Worm (Caenorhabditis elegans) whole organism, L2 larva: Measurements from ENCODE around the gene grl-17.
A peak's percentile ranks its signal among the peaks of the same experiment; 100 is the strongest.

ENCODE experiments used
- C34F6.9 ChIP-seq: fragments of 150-350 bp; optimal IDR thresholded peaks from 2 replicates; lab custom pipeline; 2014; ENCODE audit warnings: missing biosample characterization, missing genetic modification characterization
- F13H6.1 ChIP-seq: sonication (generic microtip); optimal IDR thresholded peaks from 2 replicates; lab custom pipeline; 2016; ENCODE audit warnings: missing genetic modification characterization, missing compliant biosample characterization
- Y55F3AM.14 ChIP-seq: fragments of 200-800 bp; sonication (Bioruptor generic); optimal IDR thresholded peaks from 2 replicates; lab custom pipeline; 2018; ENCODE audit warnings: mild to moderate bottlenecking, missing genetic modification characterization, missing compliant biosample characterization
- alr-1 ChIP-seq: fragments of 150-350 bp; optimal IDR thresholded peaks from 2 replicates; lab custom pipeline; 2014; ENCODE audit warnings: missing biosample characterization, missing genetic modification characterization
- aly-2 ChIP-seq: fragments of 150-350 bp; optimal IDR thresholded peaks from 2 replicates; lab custom pipeline; 2014; ENCODE audit warnings: missing biosample characterization, missing genetic modification characterization
- ama-1 ChIP-seq: fragments of 150-350 bp; optimal IDR thresholded peaks from 2 replicates; lab custom pipeline; 2018; ENCODE audit warnings: inconsistent platforms
- blmp-1 ChIP-seq: sonication (generic microtip); optimal IDR thresholded peaks from 2 replicates; lab custom pipeline; 2017; ENCODE audit warnings: missing genetic modification characterization, mild to moderate bottlenecking, missing compliant biosample characterization, antibody characterized with exemption, moderate library complexity; ENCODE audit not compliant: insufficient read depth
- ceh-82 ChIP-seq: fragments of 150-350 bp; optimal IDR thresholded peaks from 2 replicates; lab custom pipeline; 2014; ENCODE audit warnings: missing biosample characterization, missing genetic modification characterization
- crh-2 ChIP-seq: sonication (generic microtip); optimal IDR thresholded peaks from 2 replicates; lab custom pipeline; 2017; ENCODE audit warnings: missing biosample characterization, missing genetic modification characterization
- dmd-4 ChIP-seq: sonication (generic microtip); optimal IDR thresholded peaks from 2 replicates; lab custom pipeline; 2017; ENCODE audit warnings: missing biosample characterization, missing genetic modification characterization
- egl-27 ChIP-seq: sonication (generic microtip); optimal IDR thresholded peaks from 3 replicates; lab custom pipeline; 2017; ENCODE audit warnings: missing biosample characterization, missing genetic modification reagents, missing genetic modification characterization
- elt-1 ChIP-seq: fragments of 150-350 bp; optimal IDR thresholded peaks from 2 replicates; lab custom pipeline; 2014; ENCODE audit warnings: missing biosample characterization, missing genetic modification characterization
- elt-3 ChIP-seq: sonication (generic microtip); optimal IDR thresholded peaks from 2 replicates; lab custom pipeline; 2017; ENCODE audit warnings: missing biosample characterization, missing genetic modification characterization
- fos-1 ChIP-seq: fragments of 150-350 bp; optimal IDR thresholded peaks from 2 replicates; lab custom pipeline; 2014; ENCODE audit warnings: missing biosample characterization, missing genetic modification characterization
- gmeb-1 ChIP-seq: fragments of 150-350 bp; optimal IDR thresholded peaks from 2 replicates; lab custom pipeline; 2014; ENCODE audit warnings: missing biosample characterization, missing genetic modification characterization
- lin-11 ChIP-seq: fragments of 150-350 bp; sonication (generic microtip); optimal IDR thresholded peaks from 2 replicates; lab custom pipeline; 2014; ENCODE audit warnings: missing biosample characterization, missing genetic modification characterization, inconsistent platforms, mixed read lengths
- lin-13 ChIP-seq: fragments of 150-350 bp; optimal IDR thresholded peaks from 2 replicates; lab custom pipeline; 2014; ENCODE audit warnings: missing biosample characterization, missing genetic modification reagents, missing genetic modification characterization
- lin-39 ChIP-seq: fragments of 150-350 bp; optimal IDR thresholded peaks from 2 replicates; lab custom pipeline; 2014; ENCODE audit warnings: missing biosample characterization, missing genetic modification reagents, missing genetic modification characterization
- lsy-2 ChIP-seq, 2 experiments: fragments of 150-350 bp in 1 of 2; sonication (generic microtip) in 1 of 2; optimal IDR thresholded peaks; 2 replicates each; lab custom pipeline; 2014 to 2017; ENCODE audit warnings: missing biosample characterization in 2 of 2, missing genetic modification characterization in 2 of 2
- mab-5 ChIP-seq: fragments of 150-350 bp; optimal IDR thresholded peaks from 2 replicates; lab custom pipeline; 2014; ENCODE audit warnings: missing biosample characterization, missing genetic modification characterization
- mbf-1 ChIP-seq: sonication (generic microtip); optimal IDR thresholded peaks from 2 replicates; lab custom pipeline; 2017; ENCODE audit warnings: missing biosample characterization, missing genetic modification characterization
- mdl-1 ChIP-seq, 2 experiments: fragments of 150-350 bp in 1 of 2; sonication (generic microtip) in 1 of 2; optimal IDR thresholded peaks; 2 replicates each; lab custom pipeline; 2017; ENCODE audit warnings: missing biosample characterization in 2 of 2, missing genetic modification characterization in 2 of 2
- nhr-11 ChIP-seq: fragments of 150-350 bp; optimal IDR thresholded peaks from 2 replicates; lab custom pipeline; 2014; ENCODE audit warnings: missing biosample characterization, missing genetic modification characterization
- nhr-12 ChIP-seq: fragments of 150-350 bp; optimal IDR thresholded peaks from 2 replicates; lab custom pipeline; 2014; ENCODE audit warnings: missing biosample characterization, missing genetic modification characterization
- nhr-129 ChIP-seq: fragments of 150-350 bp; optimal IDR thresholded peaks from 2 replicates; lab custom pipeline; 2014; ENCODE audit warnings: missing biosample characterization, missing genetic modification characterization
- nhr-21 ChIP-seq: fragments of 150-350 bp; optimal IDR thresholded peaks from 2 replicates; lab custom pipeline; 2014; ENCODE audit warnings: missing biosample characterization, missing genetic modification characterization
- nhr-237 ChIP-seq: fragments of 150-350 bp; optimal IDR thresholded peaks from 2 replicates; lab custom pipeline; 2014; ENCODE audit warnings: missing biosample characterization, missing genetic modification characterization
- nhr-25 ChIP-seq: fragments of 150-350 bp; sonication (generic microtip); optimal IDR thresholded peaks from 3 replicates; lab custom pipeline; 2014; ENCODE audit warnings: missing biosample characterization, missing genetic modification characterization
- nhr-6 ChIP-seq: fragments of 150-350 bp; optimal IDR thresholded peaks from 2 replicates; lab custom pipeline; 2014; ENCODE audit warnings: missing biosample characterization, missing genetic modification characterization
- nhr-77 ChIP-seq: fragments of 150-350 bp; optimal IDR thresholded peaks from 2 replicates; lab custom pipeline; 2014; ENCODE audit warnings: missing biosample characterization, missing genetic modification characterization
- peb-1 ChIP-seq: fragments of 150-350 bp; optimal IDR thresholded peaks from 2 replicates; lab custom pipeline; 2014; ENCODE audit warnings: missing biosample characterization, missing genetic modification characterization
- sem-4 ChIP-seq: fragments of 150-350 bp; optimal IDR thresholded peaks from 2 replicates; lab custom pipeline; 2014; ENCODE audit warnings: missing biosample characterization, missing genetic modification reagents, missing genetic modification characterization
- skn-1 ChIP-seq: sonication (generic microtip); optimal IDR thresholded peaks from 2 replicates; lab custom pipeline; 2017; ENCODE audit warnings: missing biosample characterization, missing genetic modification characterization
- sma-3 ChIP-seq: sonication (generic microtip); optimal IDR thresholded peaks from 2 replicates; lab custom pipeline; 2016; ENCODE audit warnings: missing genetic modification reagents, missing genetic modification characterization, missing compliant biosample characterization
- sma-9 ChIP-seq, 2 experiments: fragments of 150-350 bp in 1 of 2; sonication (generic microtip) in 1 of 2; optimal IDR thresholded peaks; 2 replicates each; lab custom pipeline; 2014 to 2016; ENCODE audit warnings: missing genetic modification characterization in 2 of 2, mild to moderate bottlenecking in 1 of 2, missing biosample characterization in 1 of 2, missing compliant biosample characterization in 1 of 2, missing genetic modification reagents in 1 of 2, moderate library complexity in 1 of 2
- snpc-4 ChIP-seq: fragments of 150-350 bp; optimal IDR thresholded peaks from 2 replicates; lab custom pipeline; 2014; ENCODE audit warnings: missing biosample characterization, missing genetic modification characterization
- unc-39 ChIP-seq: fragments of 150-350 bp; optimal IDR thresholded peaks from 2 replicates; lab custom pipeline; 2014; ENCODE audit warnings: missing biosample characterization, missing genetic modification characterization
- unc-55 ChIP-seq: fragments of 150-350 bp; sonication (generic microtip); optimal IDR thresholded peaks from 3 replicates; lab custom pipeline; 2014; ENCODE audit warnings: missing biosample characterization, missing genetic modification reagents, missing genetic modification characterization
- unc-62 ChIP-seq: fragments of 150-350 bp; optimal IDR thresholded peaks from 2 replicates; lab custom pipeline; 2014; ENCODE audit warnings: missing biosample characterization, missing genetic modification reagents, missing genetic modification characterization
- zag-1 ChIP-seq: fragments of 150-350 bp; optimal IDR thresholded peaks from 2 replicates; lab custom pipeline; 2014; ENCODE audit warnings: missing biosample characterization, missing genetic modification characterization
- ztf-1 ChIP-seq: fragments of 200-800 bp; sonication (Bioruptor generic); conservative IDR thresholded peaks from 2 replicates; pipeline ENCODE4 v1.3.6; 2022; ENCODE audit warnings: missing genetic modification characterization, missing compliant biosample characterization
- ztf-11 ChIP-seq: sonication (generic microtip); optimal IDR thresholded peaks from 2 replicates; lab custom pipeline; 2017; ENCODE audit warnings: missing biosample characterization, missing genetic modification characterization
- ztf-4 ChIP-seq: fragments of 150-350 bp; optimal IDR thresholded peaks from 2 replicates; lab custom pipeline; 2014; ENCODE audit warnings: missing biosample characterization, missing genetic modification characterization

Gene grl-17

ce11 chrV:13565197-13565596 is 1.5 kb upstream of the grl-17 start:
- TF ChIP-seq elt-1 (no peak), sma-9 (GFP tag; optimal IDR thresholded peaks at IDR 0.05; lab: Kevin White, UChicago) (peak; percentile 89), sma-9 (tag; optimal IDR thresholded peaks at IDR 0.05; lab: Kevin White, UChicago) (no peak), snpc-4 (tag; lab: Kevin White, UChicago) (peak; percentile 83), sem-4 (tag; lab: Kevin White, UChicago) (peak; percentile 61), peb-1 (no peak), crh-2 (tag; lab: Kevin White, UChicago) (peak; percentile 96), mdl-1 (tag; optimal IDR thresholded peaks at IDR 0.05; lab: Kevin White, UChicago) (peak in 1 of 2 experiments; percentile 65), nhr-11 (tag; lab: Kevin White, UChicago) (no peak), Y55F3AM.14 (no peak), ama-1 (peak; percentile 76), nhr-6 (tag; lab: Kevin White, UChicago) (no peak), zag-1 (tag; lab: Kevin White, UChicago) (peak; percentile 56), nhr-129 (tag; lab: Kevin White, UChicago) (peak; percentile 98), nhr-21 (peak; percentile 96), lin-11 (tag; lab: Kevin White, UChicago) (no peak), elt-3 (tag; lab: Kevin White, UChicago) (no peak), dmd-4 (no peak), egl-27 (tag; lab: Kevin White, UChicago) (peak; percentile 4), nhr-12 (tag; lab: Kevin White, UChicago) (no peak), aly-2 (no peak), skn-1 (tag; lab: Kevin White, UChicago) (no peak), ztf-4 (tag; lab: Kevin White, UChicago) (peak; percentile 76), lin-39 (no peak), blmp-1 (tag; lab: Kevin White, UChicago) (peak; percentile 75), lin-13 (GFP tag; lab: Kevin White, UChicago) (peak; percentile 68), ztf-1 (no peak), F13H6.1 (tag; lab: Kevin White, UChicago) (peak; percentile 87), ceh-82 (peak; percentile 22), mbf-1 (tag; lab: Kevin White, UChicago) (no peak), fos-1 (peak; percentile 88), gmeb-1 (peak; percentile 88), alr-1 (tag; lab: Kevin White, UChicago) (no peak), ztf-11 (no peak), unc-55 (GFP tag; lab: Kevin White, UChicago) (peak; percentile 85), C34F6.9 (tag; lab: Kevin White, UChicago) (peak; percentile 98), mab-5 (tag; lab: Kevin White, UChicago) (peak; percentile 59), nhr-25 (peak; percentile 94), sma-3 (peak; percentile 95), unc-39 (tag; lab: Kevin White, UChicago) (no peak), nhr-77 (tag; lab: Kevin White, UChicago) (no peak), lsy-2 (tag; optimal IDR thresholded peaks at IDR 0.05; lab: Kevin White, UChicago) (peak; percentile 47 to 91)

ce11 chrV:13562748-13563147 is 993 bp downstream of the grl-17 start:
- TF ChIP-seq elt-1 (no peak), peb-1 (no peak), sem-4 (tag; lab: Kevin White, UChicago) (no peak), nhr-129 (tag; lab: Kevin White, UChicago) (no peak), unc-62 (GFP tag; lab: Kevin White, UChicago) (no peak), lsy-2 (tag; optimal IDR thresholded peaks at IDR 0.05; lab: Kevin White, UChicago) (no peak), blmp-1 (tag; lab: Kevin White, UChicago) (no peak), nhr-237 (tag; lab: Kevin White, UChicago) (no peak), Y55F3AM.14 (no peak), mdl-1 (tag; optimal IDR thresholded peaks at IDR 0.05; lab: Kevin White, UChicago) (no peak), alr-1 (tag; lab: Kevin White, UChicago) (no peak)
